Worm (Caenorhabditis elegans): ENCODE measurements around the gene Y75B12B.1.

Y75B12B.1 gene

ce11 chrV:15143798-15144197 lies 40.7 kb upstream of the Y75B12B.1 start, which contains the start of gene K08F9.4 (continued):
- TF ChIP-seq fkh-3 (tag; optimal IDR thresholded peaks at IDR 0.05) (no peak), lin-54 (GFP tag; optimal IDR thresholded peaks at IDR 0.05) (peak; percentile 8), lsy-27 (tag; optimal IDR thresholded peaks at IDR 0.05; ENCODE audit: borderline replicate concordance, insufficient read depth) (no peak), nhr-80 (tag; optimal IDR thresholded peaks at IDR 0.05) (no peak), lir-1 (GFP tag; conservative IDR thresholded peaks at IDR 0.05) (no peak), snpc-4 (GFP tag; optimal IDR thresholded peaks at IDR 0.05) (no peak), snpc-4 (tag; optimal IDR thresholded peaks at IDR 0.05) (peak in 1 of 4 experiments; percentile 7), pbrm-1 (GFP tag; IDR thresholded peaks at IDR 0.05) (no peak), egl-44 (GFP tag; IDR thresholded peaks at IDR 0.05) (no peak), xnd-1 (tag; optimal IDR thresholded peaks at IDR 0.05) (no peak), egrh-3 (GFP tag; IDR thresholded peaks at IDR 0.05) (no peak), nhr-120 (GFP tag; IDR thresholded peaks at IDR 0.05) (no peak), dox-1 (GFP tag; IDR thresholded peaks at IDR 0.05) (no peak), B0261.1 (tag; optimal IDR thresholded peaks at IDR 0.05) (no peak), Y53F4B.3 (GFP tag; IDR thresholded peaks at IDR 0.05) (no peak)

- TF ChIP-seq sptf-2 (GFP tag; optimal IDR thresholded peaks at IDR 0.05) (no peak), efl-1 (GFP tag; optimal IDR thresholded peaks at IDR 0.05) (no peak), ztf-22 (GFP tag; optimal IDR thresholded peaks at IDR 0.05) (no peak), pbrm-1 (GFP tag; IDR thresholded peaks at IDR 0.05) (no peak), B0261.1 (tag; optimal IDR thresholded peaks at IDR 0.05) (no peak), nfya-2 (GFP tag; IDR thresholded peaks at IDR 0.05) (no peak), mcd-1 (GFP tag; IDR thresholded peaks at IDR 0.05) (no peak), ccch-3 (GFP tag; optimal IDR thresholded peaks at IDR 0.05) (no peak)
Measured at ce11 chrV:15147776-15148175, 36.7 kb upstream of the Y75B12B.1 start, which contains the start of gene T09F5.20. TSS of gene T09F5.20 (minus strand) at chrV:15147876.

- TF ChIP-seq snpc-4 (GFP tag; optimal IDR thresholded peaks at IDR 0.05) = no peak
- no peak for TF ChIP-seq snpc-4 (tag; optimal IDR thresholded peaks at IDR 0.05)
- TF ChIP-seq sptf-2 (GFP tag; optimal IDR thresholded peaks at IDR 0.05) = no peak
- no peak for TF ChIP-seq egl-18 (GFP tag; IDR thresholded peaks at IDR 0.05)
- no peak for TF ChIP-seq F22D6.2 (tag; optimal IDR thresholded peaks at IDR 0.05)
- no peak for TF ChIP-seq madf-6 (GFP tag; IDR thresholded peaks at IDR 0.05)
- no peak for TF ChIP-seq Y53F4B.3 (GFP tag; IDR thresholded peaks at IDR 0.05)
- no peak for TF ChIP-seq ceh-100 (GFP tag; IDR thresholded peaks at IDR 0.05)
- TF ChIP-seq dox-1 (GFP tag; IDR thresholded peaks at IDR 0.05) = no peak
- TF ChIP-seq nfya-1 (tag; optimal IDR thresholded peaks at IDR 0.05; ENCODE audit: borderline replicate concordance, insufficient read depth) = no peak
Measured at ce11 chrV:15148800-15149199, 35.7 kb upstream of the Y75B12B.1 start, which contains the start of gene T09F5.1. TSS of gene T09F5.1 (plus strand) at chrV:15149100.

ce11 chrV:15150176-15150575 lies 34.3 kb upstream of the Y75B12B.1 start:
- TF ChIP-seq cebp-1 (GFP tag; IDR thresholded peaks at IDR 0.05) (no peak), cebp-1 (tag; optimal IDR thresholded peaks at IDR 0.05) (no peak), let-526 (GFP tag; IDR thresholded peaks at IDR 0.05) (no peak), sptf-2 (GFP tag; optimal IDR thresholded peaks at IDR 0.05) (no peak), mxl-1 (tag; optimal IDR thresholded peaks at IDR 0.05) (no peak), D2030.7 (GFP tag; IDR thresholded peaks at IDR 0.05) (no peak), pbrm-1 (GFP tag; IDR thresholded peaks at IDR 0.05) (no peak)

ce11 chrV:15150661-15151060 lies 33.8 kb upstream of the Y75B12B.1 start, which contains the start of gene T09F5.2:
TSS of gene T09F5.2 (plus strand) at chrV:15150961.
- no peak for TF ChIP-seq atf-7 (tag; optimal IDR thresholded peaks at IDR 0.05)

Data from whole organism, young adult.